Worm (Caenorhabditis elegans) whole organism, mixed stage, embryonic: ENCODE data around the gene K01H12.4.

ENCODE experiments used
- blmp-1 ChIP-seq: fragments of 150-350 bp; optimal IDR thresholded peaks from 2 replicates; lab custom pipeline; 2014; ENCODE audit warnings: missing biosample characterization, missing genetic modification characterization
- ces-1 ChIP-seq: fragments of 150-350 bp; optimal IDR thresholded peaks from 2 replicates; lab custom pipeline; 2014; ENCODE audit warnings: missing biosample characterization, missing genetic modification reagents, missing genetic modification characterization
- cnd-1 ChIP-seq: fragments of 200-800 bp; sonication (Bioruptor generic); optimal IDR thresholded peaks from 2 replicates; lab custom pipeline; 2018; ENCODE audit warnings: mild to moderate bottlenecking, missing genetic modification characterization, missing compliant biosample characterization
- lsy-2 ChIP-seq: fragments of 150-350 bp; optimal IDR thresholded peaks from 2 replicates; lab custom pipeline; 2014; ENCODE audit warnings: missing biosample characterization, missing genetic modification characterization
- mep-1 ChIP-seq: fragments of 150-350 bp; optimal IDR thresholded peaks from 2 replicates; lab custom pipeline; 2017; ENCODE audit warnings: missing biosample characterization, missing genetic modification reagents, missing genetic modification characterization, inconsistent platforms
- nhr-237 ChIP-seq: fragments of 150-350 bp; optimal IDR thresholded peaks from 2 replicates; lab custom pipeline; 2014; ENCODE audit warnings: missing biosample characterization, missing genetic modification characterization
- snpc-4 ChIP-seq: fragments of 150-350 bp; optimal IDR thresholded peaks from 2 replicates; lab custom pipeline; 2014; ENCODE audit warnings: missing biosample characterization, missing genetic modification characterization
- unc-39 ChIP-seq: fragments of 150-350 bp; optimal IDR thresholded peaks from 2 replicates; lab custom pipeline; 2014; ENCODE audit warnings: missing biosample characterization, missing genetic modification characterization
- unc-62 ChIP-seq: fragments of 150-350 bp; optimal IDR thresholded peaks from 2 replicates; lab custom pipeline; 2014; ENCODE audit warnings: missing biosample characterization, missing genetic modification reagents, missing genetic modification characterization
- ztf-11 ChIP-seq: fragments of 150-350 bp; optimal IDR thresholded peaks from 2 replicates; lab custom pipeline; 2014; ENCODE audit warnings: missing biosample characterization, missing genetic modification characterization

ce11 chrIV:9709887-9710286 lies 3.0 kb upstream of the K01H12.4 start, which contains the start of gene nhr-38:
- TF ChIP-seq unc-62: no peak
- no peak for TF ChIP-seq nhr-237
- no peak for TF ChIP-seq mep-1 (tag; lab: Kevin White, UChicago)
- no peak for TF ChIP-seq lsy-2 (tag; lab: Kevin White, UChicago)
- TF ChIP-seq cnd-1 (tag; lab: Kevin White, UChicago): no peak
- TF ChIP-seq ztf-11 (tag; lab: Kevin White, UChicago): no peak
- no peak for TF ChIP-seq ces-1 (GFP tag; lab: Kevin White, UChicago)
- no peak for TF ChIP-seq unc-39 (tag; lab: Kevin White, UChicago)
- TF ChIP-seq snpc-4: no peak
- TF ChIP-seq blmp-1: no peak
